Worm (Caenorhabditis elegans) whole organism, late embryonic: ENCODE results near the gene srab-12.

ENCODE experiments used
- F13H6.1 ChIP-seq: sonication (generic microtip); optimal IDR thresholded peaks from 2 replicates; lab custom pipeline; 2016; ENCODE audit warnings: missing genetic modification characterization, missing compliant biosample characterization
- K02D7.2 ChIP-seq: sonication (generic microtip); optimal IDR thresholded peaks from 2 replicates; lab custom pipeline; 2017; ENCODE audit warnings: mild to moderate bottlenecking, missing genetic modification characterization, missing compliant biosample characterization
- K09A11.1 ChIP-seq: sonication (generic microtip); optimal IDR thresholded peaks from 2 replicates; lab custom pipeline; 2017; ENCODE audit warnings: antibody characterized with exemption, mild to moderate bottlenecking, missing genetic modification characterization, missing compliant biosample characterization; ENCODE audit not compliant: insufficient read depth
- T23F11.4 ChIP-seq: fragments of 200-800 bp; sonication (Bioruptor generic); optimal IDR thresholded peaks from 2 replicates; lab custom pipeline; 2018; ENCODE audit warnings: mild to moderate bottlenecking, missing genetic modification characterization, missing compliant biosample characterization
- Y22D7AL.16 ChIP-seq: sonication (generic microtip); optimal IDR thresholded peaks from 2 replicates; lab custom pipeline; 2016; ENCODE audit warnings: missing genetic modification characterization, missing compliant biosample characterization
- ama-1 ChIP-seq: fragments of 150-350 bp; optimal IDR thresholded peaks from 2 replicates; lab custom pipeline; 2014
- ceh-19 ChIP-seq: fragments of 200-800 bp; sonication (Bioruptor generic); optimal IDR thresholded peaks from 2 replicates; lab custom pipeline; 2018; ENCODE audit warnings: mild to moderate bottlenecking, missing genetic modification characterization, missing compliant biosample characterization
- ceh-24 ChIP-seq: sonication (generic microtip); optimal IDR thresholded peaks from 2 replicates; lab custom pipeline; 2016; ENCODE audit warnings: mild to moderate bottlenecking, missing genetic modification characterization, missing compliant biosample characterization
- ceh-30 ChIP-seq: fragments of 150-350 bp; optimal IDR thresholded peaks from 2 replicates; lab custom pipeline; 2014; ENCODE audit warnings: missing biosample characterization, missing genetic modification characterization
- ceh-9 ChIP-seq: sonication (generic microtip); optimal IDR thresholded peaks from 2 replicates; lab custom pipeline; 2016; ENCODE audit warnings: mild to moderate bottlenecking, missing genetic modification characterization, inconsistent platforms, missing compliant biosample characterization
- dmd-4 ChIP-seq: sonication (generic microtip); optimal IDR thresholded peaks from 2 replicates; lab custom pipeline; 2016; ENCODE audit warnings: borderline replicate concordance, missing genetic modification characterization, missing compliant biosample characterization
- dve-1 ChIP-seq: sonication (generic microtip); optimal IDR thresholded peaks from 2 replicates; lab custom pipeline; 2017; ENCODE audit warnings: antibody characterized with exemption, mild to moderate bottlenecking, missing genetic modification characterization, missing compliant biosample characterization
- ets-4 ChIP-seq: sonication (generic microtip); optimal IDR thresholded peaks from 2 replicates; lab custom pipeline; 2016; ENCODE audit warnings: missing genetic modification characterization, missing compliant biosample characterization
- fax-1 ChIP-seq: sonication (generic microtip); optimal IDR thresholded peaks from 2 replicates; lab custom pipeline; 2016; ENCODE audit warnings: missing genotype, missing genetic modification characterization, missing compliant biosample characterization
- fkh-6 ChIP-seq: sonication (generic microtip); optimal IDR thresholded peaks from 2 replicates; lab custom pipeline; 2016; ENCODE audit warnings: missing genetic modification characterization, missing compliant biosample characterization
- gmeb-2 ChIP-seq: sonication (generic microtip); optimal IDR thresholded peaks from 2 replicates; lab custom pipeline; 2016; ENCODE audit warnings: missing genetic modification characterization, inconsistent platforms, missing compliant biosample characterization
- hlh-13 ChIP-seq: fragments of 200-800 bp; sonication (Bioruptor generic); optimal IDR thresholded peaks from 2 replicates; lab custom pipeline; 2018; ENCODE audit warnings: mild to moderate bottlenecking, missing genetic modification characterization, missing compliant biosample characterization
- hlh-15 ChIP-seq: sonication (generic microtip); optimal IDR thresholded peaks from 2 replicates; lab custom pipeline; 2016; ENCODE audit warnings: missing genetic modification characterization, missing compliant biosample characterization
- hlh-8 ChIP-seq: sonication (generic microtip); optimal IDR thresholded peaks from 2 replicates; lab custom pipeline; 2016; ENCODE audit warnings: missing genotype, missing genetic modification characterization, missing compliant biosample characterization
- lin-11 ChIP-seq: fragments of 200-800 bp; sonication (Bioruptor generic); optimal IDR thresholded peaks from 2 replicates; lab custom pipeline; 2018; ENCODE audit warnings: mild to moderate bottlenecking, missing genetic modification characterization, missing compliant biosample characterization
- mec-3 ChIP-seq: sonication (generic microtip); optimal IDR thresholded peaks from 2 replicates; lab custom pipeline; 2016; ENCODE audit warnings: borderline replicate concordance, missing genetic modification characterization, missing compliant biosample characterization
- nfya-1 ChIP-seq: sonication (generic microtip); optimal IDR thresholded peaks from 2 replicates; lab custom pipeline; 2017; ENCODE audit warnings: missing genetic modification characterization, mild to moderate bottlenecking, missing compliant biosample characterization, antibody characterized with exemption, moderate library complexity
- npax-4 ChIP-seq: sonication (generic microtip); optimal IDR thresholded peaks from 2 replicates; lab custom pipeline; 2016; ENCODE audit warnings: missing genetic modification characterization, missing compliant biosample characterization
- odd-2 ChIP-seq: sonication (generic microtip); optimal IDR thresholded peaks from 2 replicates; lab custom pipeline; 2017; ENCODE audit warnings: antibody characterized with exemption, mild to moderate bottlenecking, missing genetic modification characterization, missing compliant biosample characterization
- pax-1 ChIP-seq: fragments of 150-350 bp; optimal IDR thresholded peaks from 2 replicates; lab custom pipeline; 2014; ENCODE audit warnings: missing biosample characterization, missing genetic modification characterization
- pha-2 ChIP-seq: sonication (generic microtip); optimal IDR thresholded peaks from 2 replicates; lab custom pipeline; 2017; ENCODE audit warnings: mild to moderate bottlenecking, missing genetic modification characterization, missing compliant biosample characterization
- pha-4 ChIP-seq: fragments of 150-350 bp; optimal IDR thresholded peaks from 2 replicates; lab custom pipeline; 2018; ENCODE audit warnings: missing biosample characterization, missing genetic modification reagents, missing genetic modification characterization
- pros-1 ChIP-seq: fragments of 150-350 bp; optimal IDR thresholded peaks from 2 replicates; lab custom pipeline; 2014; ENCODE audit warnings: missing biosample characterization, missing genetic modification reagents, missing genetic modification characterization
- sdc-2 ChIP-seq: sonication (generic microtip); optimal IDR thresholded peaks from 2 replicates; lab custom pipeline; 2016; ENCODE audit warnings: missing genotype, missing genetic modification characterization, missing compliant biosample characterization
- sox-2 ChIP-seq: fragments of 200-800 bp; sonication (Bioruptor generic); IDR thresholded peaks from 2 replicates; pipeline ENCODE4 v1.3.6; 2022; ENCODE audit warnings: missing genetic modification reagents, missing genetic modification characterization, missing compliant biosample characterization
- sox-4 ChIP-seq: sonication (generic microtip); optimal IDR thresholded peaks from 2 replicates; lab custom pipeline; 2017; ENCODE audit warnings: mild to moderate bottlenecking, missing genetic modification characterization, inconsistent platforms, missing compliant biosample characterization
- tbx-2 ChIP-seq: sonication (generic microtip); optimal IDR thresholded peaks from 2 replicates; lab custom pipeline; 2016; ENCODE audit warnings: missing genetic modification characterization, missing compliant biosample characterization
- tbx-7 ChIP-seq: sonication (generic microtip); optimal IDR thresholded peaks from 2 replicates; lab custom pipeline; 2016; ENCODE audit warnings: missing genotype, missing genetic modification characterization, missing compliant biosample characterization
- unc-3 ChIP-seq, 2 experiments: fragments of 200-800 bp in 1 of 2; sonication (Bioruptor generic) in 1 of 2; sonication (generic microtip) in 1 of 2; conservative IDR thresholded peaks in 1 of 2; optimal IDR thresholded peaks in 1 of 2; 2 replicates each; pipeline versions ENCODE4 v1.3.6 to Lab custom; 2016 to 2022; ENCODE audit warnings: missing compliant biosample characterization in 2 of 2, missing genetic modification characterization in 2 of 2, missing genetic modification reagents in 1 of 2
- unc-42 ChIP-seq: sonication (generic microtip); optimal IDR thresholded peaks from 2 replicates; lab custom pipeline; 2016; ENCODE audit warnings: missing genotype, missing genetic modification characterization, missing compliant biosample characterization
- unc-55 ChIP-seq: sonication (generic microtip); optimal IDR thresholded peaks from 2 replicates; lab custom pipeline; 2017; ENCODE audit warnings: missing biosample characterization, missing genetic modification reagents, missing genetic modification characterization
- zip-5 ChIP-seq: sonication (generic microtip); optimal IDR thresholded peaks from 2 replicates; lab custom pipeline; 2016; ENCODE audit warnings: missing genetic modification characterization, missing compliant biosample characterization
- ztf-16 ChIP-seq: sonication (generic microtip); optimal IDR thresholded peaks from 2 replicates; lab custom pipeline; 2017; ENCODE audit warnings: missing genetic modification characterization, missing compliant biosample characterization

srab-12 gene

ce11 chrV:17780285-17780684, 3.2 kb downstream of the srab-12 start:
- TF ChIP-seq zip-5 (tag; lab: Kevin White, UChicago), result no peak
- TF ChIP-seq hlh-15 (tag; lab: Kevin White, UChicago), result no peak
- no peak for TF ChIP-seq ceh-24 (tag; lab: Kevin White, UChicago)
- no peak for TF ChIP-seq ets-4 (tag; lab: Kevin White, UChicago)
- no peak for TF ChIP-seq mec-3 (tag; lab: Kevin White, UChicago)
- TF ChIP-seq ceh-9 (tag; lab: Kevin White, UChicago), result no peak
- no peak for TF ChIP-seq unc-42 (tag; lab: Kevin White, UChicago)
- TF ChIP-seq fax-1 (tag; lab: Kevin White, UChicago), result no peak
- no peak for TF ChIP-seq unc-3 (GFP tag; conservative IDR thresholded peaks at IDR 0.05; lab: Robert Waterston, UW)
- TF ChIP-seq unc-3 (tag; optimal IDR thresholded peaks at IDR 0.05; lab: Kevin White, UChicago), result no peak
- no peak for TF ChIP-seq hlh-8 (tag; lab: Kevin White, UChicago)
- no peak for TF ChIP-seq pha-2 (tag; lab: Kevin White, UChicago)
- no peak for TF ChIP-seq nfya-1 (tag; lab: Kevin White, UChicago)
- no peak for TF ChIP-seq pax-1 (tag; lab: Kevin White, UChicago)

- TF ChIP-seq fax-1 (tag; lab: Kevin White, UChicago) (no peak), lin-11 (tag; lab: Kevin White, UChicago) (no peak), ztf-16 (no peak), gmeb-2 (tag; lab: Kevin White, UChicago) (no peak), dve-1 (tag; lab: Kevin White, UChicago) (no peak), Y22D7AL.16 (no peak), hlh-15 (tag; lab: Kevin White, UChicago) (no peak), sdc-2 (tag; lab: Kevin White, UChicago) (no peak), npax-4 (tag; lab: Kevin White, UChicago) (no peak), tbx-2 (no peak), dmd-4 (tag; lab: Kevin White, UChicago) (no peak), tbx-7 (tag; lab: Kevin White, UChicago) (no peak), F13H6.1 (tag; lab: Kevin White, UChicago) (no peak), ceh-19 (GFP tag; lab: Kevin White, UChicago) (no peak), unc-55 (GFP tag; lab: Kevin White, UChicago) (no peak)
- TF ChIP-seq, all 69 proteins: peak for 0
Measured at ce11 chrV:17777624-17778023, 5.8 kb downstream of the srab-12 start, which contains the start of gene C47A10.12. TSS of gene C47A10.12 (plus strand) at chrV:17777924.

ce11 chrV:17777127-17777526, 6.3 kb downstream of the srab-12 start, which contains the start of gene ddo-1:
TSS of gene ddo-1 (minus strand) at chrV:17777227.
- no peak for TF ChIP-seq sox-4 (tag; lab: Kevin White, UChicago)
- TF ChIP-seq sox-2, result no peak

- TF ChIP-seq fkh-6 (tag; lab: Kevin White, UChicago) (no peak), odd-2 (tag; lab: Kevin White, UChicago) (no peak)
Measured at ce11 chrV:17773108-17773507, 10.3 kb downstream of the srab-12 start, which contains the start of gene sre-21. TSS of gene sre-21 (minus strand) at chrV:17773208.

ce11 chrV:17767768-17768167, 15.7 kb downstream of the srab-12 start:
- no peak for TF ChIP-seq K09A11.1
- TF ChIP-seq ceh-30 (tag; lab: Kevin White, UChicago), result no peak
- TF ChIP-seq T23F11.4 (GFP tag; lab: Kevin White, UChicago), result no peak
- no peak for TF ChIP-seq ets-4 (tag; lab: Kevin White, UChicago)
- no peak for TF ChIP-seq hlh-15 (tag; lab: Kevin White, UChicago)
- no peak for TF ChIP-seq pha-4 (tag; lab: Kevin White, UChicago)
- no peak for TF ChIP-seq gmeb-2 (tag; lab: Kevin White, UChicago)
- no peak for TF ChIP-seq npax-4 (tag; lab: Kevin White, UChicago)
- TF ChIP-seq hlh-8 (tag; lab: Kevin White, UChicago), result no peak
- no peak for TF ChIP-seq pha-2 (tag; lab: Kevin White, UChicago)
- TF ChIP-seq zip-5 (tag; lab: Kevin White, UChicago), result no peak
- TF ChIP-seq ceh-9 (tag; lab: Kevin White, UChicago), result no peak
- TF ChIP-seq pros-1, result no peak
- no peak for TF ChIP-seq ama-1
- no peak for TF ChIP-seq dmd-4 (tag; lab: Kevin White, UChicago)
- TF ChIP-seq hlh-13 (GFP tag; lab: Kevin White, UChicago), result no peak
- no peak for TF ChIP-seq nfya-1 (tag; lab: Kevin White, UChicago)
- TF ChIP-seq ceh-19 (GFP tag; lab: Kevin White, UChicago), result no peak
- no peak for TF ChIP-seq K02D7.2 (tag; lab: Kevin White, UChicago)
- TF ChIP-seq tbx-2, result no peak
- TF ChIP-seq, all 69 proteins: peak for 0
